Fruit fly (Drosophila melanogaster) whole organism, adult: ENCODE measurements around the gene Gr10a.

Experiments used
- CG11617 ChIP-seq: fragments of 200-800 bp; sonication (Bioruptor generic); optimal IDR thresholded peaks from 2 replicates; lab custom pipeline; 2017; ENCODE audit warnings: mild to moderate bottlenecking, missing biosample characterization, missing genetic modification reagents, missing genetic modification characterization
- CG12768 ChIP-seq: fragments of 200-800 bp; sonication (Bioruptor generic); optimal IDR thresholded peaks from 2 replicates; lab custom pipeline; 2017; ENCODE audit warnings: missing biosample characterization, missing genetic modification characterization, mild to moderate bottlenecking, moderate library complexity, missing genetic modification reagents
- CG14711 ChIP-seq: fragments of 200-800 bp; sonication (Bioruptor generic); optimal IDR thresholded peaks from 2 replicates; lab custom pipeline; 2018; ENCODE audit warnings: missing biosample characterization, mild to moderate bottlenecking, missing genetic modification characterization, moderate library complexity
- CG1620 ChIP-seq: fragments of 200-800 bp; sonication (Bioruptor generic); optimal IDR thresholded peaks from 2 replicates; lab custom pipeline; 2016; ENCODE audit warnings: missing biosample characterization, missing genetic modification characterization
- CG33017 ChIP-seq: fragments of 200-800 bp; sonication (Bioruptor generic); optimal IDR thresholded peaks from 2 replicates; lab custom pipeline; 2018; ENCODE audit warnings: missing biosample characterization, mild to moderate bottlenecking, missing genetic modification characterization, moderate library complexity
- CG5204 ChIP-seq: fragments of 200-800 bp; sonication (Bioruptor generic); optimal IDR thresholded peaks from 2 replicates; lab custom pipeline; 2016; ENCODE audit warnings: missing biosample characterization, missing genetic modification characterization
- CG7101 ChIP-seq: fragments of 200-800 bp; sonication (Bioruptor generic); optimal IDR thresholded peaks from 2 replicates; lab custom pipeline; 2018; ENCODE audit warnings: missing biosample characterization, mild to moderate bottlenecking, missing genetic modification characterization, moderate library complexity
- Clk ChIP-seq: fragments of 200-800 bp; sonication (Bioruptor generic); optimal IDR thresholded peaks from 2 replicates; lab custom pipeline; 2017; ENCODE audit warnings: missing biosample characterization, missing genetic modification characterization
- Crg-1 ChIP-seq: fragments of 200-800 bp; sonication (Bioruptor generic); optimal IDR thresholded peaks from 2 replicates; lab custom pipeline; 2016; ENCODE audit warnings: missing biosample characterization, missing genetic modification characterization
- Hr96 ChIP-seq: fragments of 200-800 bp; sonication (Bioruptor generic); optimal IDR thresholded peaks from 2 replicates; lab custom pipeline; 2016; ENCODE audit warnings: missing biosample characterization, missing genetic modification characterization
- Mnt ChIP-seq: fragments of 200-800 bp; sonication (Bioruptor generic); optimal IDR thresholded peaks from 2 replicates; lab custom pipeline; 2016; ENCODE audit warnings: missing biosample characterization, mild to moderate bottlenecking, missing genetic modification characterization
- bab1 ChIP-seq: fragments of 200-800 bp; sonication (Bioruptor generic); optimal IDR thresholded peaks from 3 replicates; lab custom pipeline; 2019; ENCODE audit warnings: missing biosample characterization, mild to moderate bottlenecking, missing genetic modification characterization, moderate library complexity
- cic ChIP-seq: fragments of 200-800 bp; sonication (Bioruptor generic); optimal IDR thresholded peaks from 2 replicates; lab custom pipeline; 2017; ENCODE audit warnings: missing biosample characterization, mild to moderate bottlenecking, missing genetic modification characterization, moderate library complexity
- cnc ChIP-seq, 2 experiments: fragments of >200 bp; optimal IDR thresholded peaks; 2 replicates each; lab custom pipeline; 2017
- ovo ChIP-seq: fragments of 200-800 bp; sonication (Bioruptor generic); optimal IDR thresholded peaks from 2 replicates; lab custom pipeline; 2016; ENCODE audit warnings: missing biosample characterization, missing genetic modification characterization
- pad ChIP-seq: fragments of 200-800 bp; sonication (Bioruptor generic); optimal IDR thresholded peaks from 3 replicates; lab custom pipeline; 2017; ENCODE audit warnings: missing biosample characterization, missing genetic modification characterization, mild to moderate bottlenecking, moderate library complexity, missing genetic modification reagents
- tj ChIP-seq: fragments of 200-800 bp; sonication (Bioruptor generic); optimal IDR thresholded peaks from 3 replicates; lab custom pipeline; 2017; ENCODE audit warnings: missing biosample characterization, mild to moderate bottlenecking, missing genetic modification characterization, moderate library complexity

Gene Gr10a

DNA sequence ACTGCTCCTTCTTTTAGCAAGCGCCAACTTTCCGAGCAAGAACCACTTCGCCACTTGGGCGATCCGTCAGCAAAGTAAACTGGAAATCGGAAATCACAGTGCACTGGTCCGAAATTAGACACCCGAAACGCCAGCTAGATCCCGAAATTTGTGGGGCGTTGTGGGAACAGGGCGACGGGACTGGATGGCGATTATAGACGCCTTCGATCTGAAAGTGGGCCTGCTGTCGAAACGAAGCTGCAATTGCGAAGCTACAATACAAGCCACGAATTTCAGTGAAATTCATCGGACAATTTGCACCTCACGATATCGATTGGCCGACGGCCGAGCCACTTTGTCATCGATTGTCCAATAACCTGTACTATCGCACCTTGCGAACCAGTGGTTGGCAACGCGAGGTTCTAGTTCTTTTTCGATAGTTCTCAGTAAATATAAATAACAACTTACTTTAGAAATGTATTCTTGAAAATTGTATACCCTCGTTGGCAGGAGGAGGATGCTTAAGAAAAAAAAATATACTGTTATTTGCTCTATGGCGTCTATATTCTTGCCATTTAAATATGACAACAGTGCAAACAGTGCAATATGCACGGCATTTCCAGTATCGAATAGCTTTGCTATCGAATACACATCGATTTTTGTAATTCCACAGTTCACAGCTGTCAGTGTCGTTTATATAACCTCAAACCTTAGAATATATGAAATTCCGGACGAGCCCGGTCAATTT, 49.3 kb downstream of the Gr10a start, which contains the start of the genes hop and Tim8:
hop (minus strand) TSS at position 316 of the 727 bp plus-strand sequence.
Tim8 (plus strand) TSS at position 663 of the 727 bp plus-strand sequence.
- TF ChIP-seq CG14711 (tag; lab: Kevin White, UChicago) (peak; percentile 49), CG11617 (GFP tag; lab: Kevin White, UChicago) (peak; percentile 14), CG5204 (no peak), Crg-1 (GFP tag; lab: Kevin White, UChicago) (no peak), cnc (optimal IDR thresholded peaks at IDR 0.05; lab: Kevin White, UChicago) (no peak), tj (GFP tag; lab: Kevin White, UChicago) (peak; percentile 44), ovo (no peak), pad (GFP tag; lab: Kevin White, UChicago) (peak; percentile 23), CG7101 (tag; lab: Kevin White, UChicago) (peak; percentile 6), Mnt (GFP tag; lab: Kevin White, UChicago) (peak; percentile 26), CG1620 (GFP tag; lab: Kevin White, UChicago) (no peak), cic (GFP tag; lab: Kevin White, UChicago) (no peak), Clk (GFP tag; lab: Kevin White, UChicago) (no peak), CG33017 (no peak), CG12768 (GFP tag; lab: Kevin White, UChicago) (no peak), bab1 (GFP tag; lab: Kevin White, UChicago) (peak; percentile 19), Hr96 (GFP tag; lab: Kevin White, UChicago) (no peak)
